Worm (Caenorhabditis elegans) whole organism, L4/young adult: Measurements from ENCODE around the gene T25C12.3.

Source experiments
- dao-5 ChIP-seq: sonication (generic microtip); optimal IDR thresholded peaks from 2 replicates; lab custom pipeline; 2016; ENCODE audit warnings: missing genotype, missing genetic modification characterization, moderate library complexity, missing compliant biosample characterization
- him-1 ChIP-seq: sonication (generic microtip); optimal IDR thresholded peaks from 2 replicates; lab custom pipeline; 2016; ENCODE audit warnings: missing genotype, missing genetic modification reagents, missing genetic modification characterization, missing compliant biosample characterization

DNA sequence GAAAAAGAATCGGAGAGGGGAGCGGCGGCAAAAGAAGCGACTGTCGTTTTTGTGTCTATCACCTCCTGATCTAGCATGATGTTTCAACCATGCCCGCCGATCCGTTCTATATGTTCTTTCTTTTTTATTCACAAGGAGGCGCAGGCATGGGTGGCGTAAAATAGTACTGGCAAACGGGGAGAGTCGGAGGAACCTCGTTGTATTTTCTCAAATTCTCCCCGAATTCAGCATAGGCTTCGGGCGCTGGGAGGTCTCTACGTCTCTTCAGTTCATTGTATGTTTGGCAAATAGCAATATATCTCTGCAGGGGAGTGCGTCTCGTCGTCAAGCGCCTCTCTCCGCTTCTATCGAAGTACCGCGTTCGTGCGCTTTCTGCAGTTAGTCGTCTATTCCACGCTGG, 34.6 kb downstream of the T25C12.3 start, which contains the start of gene lin-14:
- TF ChIP-seq dao-5 (tag; lab: Kevin White, UChicago) (peak; percentile 54), him-1 (tag; lab: Kevin White, UChicago) (peak; percentile 44)
